Worm (Caenorhabditis elegans) whole organism, late embryonic: ENCODE measurements around the gene mrpl-28.

Experiments used
- C08G9.2 ChIP-seq: sonication (generic microtip); optimal IDR thresholded peaks from 2 replicates; lab custom pipeline; 2016; ENCODE audit warnings: mild to moderate bottlenecking, missing genetic modification characterization, moderate library complexity, missing compliant biosample characterization
- C38D4.7 ChIP-seq: fragments of 200-800 bp; sonication (Bioruptor generic); optimal IDR thresholded peaks from 2 replicates; lab custom pipeline; 2018; ENCODE audit warnings: mild to moderate bottlenecking, missing genetic modification characterization, moderate library complexity, missing compliant biosample characterization
- F13H6.1 ChIP-seq: sonication (generic microtip); optimal IDR thresholded peaks from 2 replicates; lab custom pipeline; 2016; ENCODE audit warnings: missing genetic modification characterization, missing compliant biosample characterization
- K09A11.1 ChIP-seq: sonication (generic microtip); optimal IDR thresholded peaks from 2 replicates; lab custom pipeline; 2017; ENCODE audit warnings: antibody characterized with exemption, mild to moderate bottlenecking, missing genetic modification characterization, missing compliant biosample characterization; ENCODE audit not compliant: insufficient read depth
- T23F11.4 ChIP-seq: fragments of 200-800 bp; sonication (Bioruptor generic); optimal IDR thresholded peaks from 2 replicates; lab custom pipeline; 2018; ENCODE audit warnings: mild to moderate bottlenecking, missing genetic modification characterization, missing compliant biosample characterization
- ama-1 ChIP-seq: fragments of 150-350 bp; optimal IDR thresholded peaks from 2 replicates; lab custom pipeline; 2014
- ceh-14 ChIP-seq: sonication (generic microtip); optimal IDR thresholded peaks from 2 replicates; lab custom pipeline; 2016; ENCODE audit warnings: missing genotype, missing genetic modification characterization, missing compliant biosample characterization
- ceh-18 ChIP-seq: sonication (generic microtip); optimal IDR thresholded peaks from 2 replicates; lab custom pipeline; 2016; ENCODE audit warnings: missing genetic modification characterization, missing compliant biosample characterization
- ceh-2 ChIP-seq: sonication (generic microtip); optimal IDR thresholded peaks from 2 replicates; lab custom pipeline; 2016; ENCODE audit warnings: missing genotype, missing genetic modification characterization, missing compliant biosample characterization
- ceh-22 ChIP-seq: sonication (generic microtip); optimal IDR thresholded peaks from 2 replicates; lab custom pipeline; 2017; ENCODE audit warnings: missing biosample characterization, missing genetic modification characterization
- ceh-24 ChIP-seq: sonication (generic microtip); optimal IDR thresholded peaks from 2 replicates; lab custom pipeline; 2016; ENCODE audit warnings: mild to moderate bottlenecking, missing genetic modification characterization, missing compliant biosample characterization
- che-1 ChIP-seq: sonication (generic microtip); optimal IDR thresholded peaks from 2 replicates; lab custom pipeline; 2016; ENCODE audit warnings: mild to moderate bottlenecking, missing genetic modification characterization, missing compliant biosample characterization
- dmd-4 ChIP-seq: sonication (generic microtip); optimal IDR thresholded peaks from 2 replicates; lab custom pipeline; 2016; ENCODE audit warnings: borderline replicate concordance, missing genetic modification characterization, missing compliant biosample characterization
- ets-4 ChIP-seq: sonication (generic microtip); optimal IDR thresholded peaks from 2 replicates; lab custom pipeline; 2016; ENCODE audit warnings: missing genetic modification characterization, missing compliant biosample characterization
- eyg-1 ChIP-seq: sonication (generic microtip); optimal IDR thresholded peaks from 2 replicates; lab custom pipeline; 2016; ENCODE audit warnings: missing genotype, missing genetic modification characterization, missing compliant biosample characterization
- fkh-10 ChIP-seq: fragments of 150-350 bp; optimal IDR thresholded peaks from 2 replicates; lab custom pipeline; 2014; ENCODE audit warnings: missing biosample characterization, missing genetic modification reagents, missing genetic modification characterization
- hlh-6 ChIP-seq: sonication (generic microtip); optimal IDR thresholded peaks from 2 replicates; lab custom pipeline; 2016; ENCODE audit warnings: missing genotype, missing genetic modification characterization, missing compliant biosample characterization
- lin-11 ChIP-seq: fragments of 200-800 bp; sonication (Bioruptor generic); optimal IDR thresholded peaks from 2 replicates; lab custom pipeline; 2018; ENCODE audit warnings: mild to moderate bottlenecking, missing genetic modification characterization, missing compliant biosample characterization
- mec-3 ChIP-seq: sonication (generic microtip); optimal IDR thresholded peaks from 2 replicates; lab custom pipeline; 2016; ENCODE audit warnings: borderline replicate concordance, missing genetic modification characterization, missing compliant biosample characterization
- nfya-1 ChIP-seq: sonication (generic microtip); optimal IDR thresholded peaks from 2 replicates; lab custom pipeline; 2017; ENCODE audit warnings: missing genetic modification characterization, mild to moderate bottlenecking, missing compliant biosample characterization, antibody characterized with exemption, moderate library complexity
- nhr-11 ChIP-seq: fragments of 150-350 bp; optimal IDR thresholded peaks from 2 replicates; lab custom pipeline; 2014; ENCODE audit warnings: missing biosample characterization, missing genetic modification characterization
- npax-4 ChIP-seq: sonication (generic microtip); optimal IDR thresholded peaks from 2 replicates; lab custom pipeline; 2016; ENCODE audit warnings: missing genetic modification characterization, missing compliant biosample characterization
- pag-3 ChIP-seq: sonication (generic microtip); optimal IDR thresholded peaks from 2 replicates; lab custom pipeline; 2016; ENCODE audit warnings: missing compliant biosample characterization, missing genetic modification characterization, borderline replicate concordance
- pha-2 ChIP-seq: sonication (generic microtip); optimal IDR thresholded peaks from 2 replicates; lab custom pipeline; 2017; ENCODE audit warnings: mild to moderate bottlenecking, missing genetic modification characterization, missing compliant biosample characterization
- pha-4 ChIP-seq: fragments of 150-350 bp; optimal IDR thresholded peaks from 2 replicates; lab custom pipeline; 2018; ENCODE audit warnings: missing biosample characterization, missing genetic modification reagents, missing genetic modification characterization
- ref-2 ChIP-seq: sonication (generic microtip); optimal IDR thresholded peaks from 2 replicates; lab custom pipeline; 2016; ENCODE audit warnings: missing genetic modification characterization, missing compliant biosample characterization
- rnt-1 ChIP-seq: sonication (generic microtip); optimal IDR thresholded peaks from 2 replicates; lab custom pipeline; 2016; ENCODE audit warnings: missing genetic modification characterization, missing compliant biosample characterization
- sdc-2 ChIP-seq: sonication (generic microtip); optimal IDR thresholded peaks from 2 replicates; lab custom pipeline; 2016; ENCODE audit warnings: missing genotype, missing genetic modification characterization, missing compliant biosample characterization
- sox-4 ChIP-seq: sonication (generic microtip); optimal IDR thresholded peaks from 2 replicates; lab custom pipeline; 2017; ENCODE audit warnings: mild to moderate bottlenecking, missing genetic modification characterization, inconsistent platforms, missing compliant biosample characterization
- syd-9 ChIP-seq: sonication (generic microtip); optimal IDR thresholded peaks from 2 replicates; lab custom pipeline; 2016; ENCODE audit warnings: mild to moderate bottlenecking, missing genetic modification characterization, moderate library complexity, missing compliant biosample characterization
- tbx-2 ChIP-seq: sonication (generic microtip); optimal IDR thresholded peaks from 2 replicates; lab custom pipeline; 2016; ENCODE audit warnings: missing genetic modification characterization, missing compliant biosample characterization
- tbx-7 ChIP-seq: sonication (generic microtip); optimal IDR thresholded peaks from 2 replicates; lab custom pipeline; 2016; ENCODE audit warnings: missing genotype, missing genetic modification characterization, missing compliant biosample characterization
- unc-3 ChIP-seq, 2 experiments: fragments of 200-800 bp in 1 of 2; sonication (Bioruptor generic) in 1 of 2; sonication (generic microtip) in 1 of 2; conservative IDR thresholded peaks in 1 of 2; optimal IDR thresholded peaks in 1 of 2; 2 replicates each; pipeline versions ENCODE4 v1.3.6 to Lab custom; 2016 to 2022; ENCODE audit warnings: missing compliant biosample characterization in 2 of 2, missing genetic modification characterization in 2 of 2, missing genetic modification reagents in 1 of 2
- unc-42 ChIP-seq: sonication (generic microtip); optimal IDR thresholded peaks from 2 replicates; lab custom pipeline; 2016; ENCODE audit warnings: missing genotype, missing genetic modification characterization, missing compliant biosample characterization
- unc-55 ChIP-seq: sonication (generic microtip); optimal IDR thresholded peaks from 2 replicates; lab custom pipeline; 2017; ENCODE audit warnings: missing biosample characterization, missing genetic modification reagents, missing genetic modification characterization

The mrpl-28 gene

DNA sequence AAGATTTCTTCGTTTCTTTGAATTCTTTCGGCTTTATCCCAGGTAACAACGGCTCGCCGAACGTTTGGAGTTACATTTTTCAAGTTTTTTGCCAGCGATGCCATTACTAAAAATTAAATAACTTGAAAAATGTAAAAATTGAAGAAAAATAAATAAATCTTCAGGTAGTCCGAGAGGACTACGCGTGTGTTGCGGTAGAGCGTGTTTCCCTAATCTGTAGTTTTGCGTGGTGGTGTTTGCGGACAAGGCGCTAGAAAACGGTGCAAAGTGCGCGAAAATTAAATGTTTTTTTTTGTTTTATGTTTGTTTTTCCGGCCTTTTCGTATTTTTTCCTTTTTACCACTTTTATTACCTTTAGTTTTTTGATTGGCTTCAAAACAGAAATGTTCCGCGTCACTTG, at the start of gene mrpl-28 (continued):
- peak; percentile 50 for TF ChIP-seq ets-4 (tag; lab: Kevin White, UChicago)
- no peak for TF ChIP-seq pha-2 (tag; lab: Kevin White, UChicago)
- TF ChIP-seq ceh-2 (tag; lab: Kevin White, UChicago), result no peak
- peak; percentile 46 for TF ChIP-seq C08G9.2 (tag; lab: Kevin White, UChicago)
- TF ChIP-seq unc-42 (tag; lab: Kevin White, UChicago), result peak; percentile 69
- peak; percentile 40 for TF ChIP-seq tbx-2 (tag; lab: Kevin White, UChicago)
- no peak for TF ChIP-seq unc-3 (GFP tag; conservative IDR thresholded peaks at IDR 0.05; lab: Robert Waterston, UW)
- TF ChIP-seq unc-3 (tag; optimal IDR thresholded peaks at IDR 0.05; lab: Kevin White, UChicago), result no peak
- TF ChIP-seq nhr-11, result no peak
- TF ChIP-seq ceh-24 (tag; lab: Kevin White, UChicago), result no peak
- TF ChIP-seq lin-11 (tag; lab: Kevin White, UChicago), result no peak
- no peak for TF ChIP-seq npax-4 (tag; lab: Kevin White, UChicago)
- no peak for TF ChIP-seq pag-3 (tag; lab: Kevin White, UChicago)
- no peak for TF ChIP-seq rnt-1
- no peak for TF ChIP-seq syd-9 (tag; lab: Kevin White, UChicago)

- TF ChIP-seq nfya-1 (tag; lab: Kevin White, UChicago) (no peak), C08G9.2 (tag; lab: Kevin White, UChicago) (no peak), ama-1 (lab: Kevin White, UChicago) (no peak), eyg-1 (tag; lab: Kevin White, UChicago) (no peak), fkh-10 (GFP tag; lab: Kevin White, UChicago) (no peak), K09A11.1 (tag; lab: Kevin White, UChicago) (no peak), ceh-14 (no peak)
Measured at ce11 chrII:196685-197084, 40.9 kb upstream of the mrpl-28 start, which contains the start of gene chs-2. TSS of gene chs-2 (plus strand) at chrII:196985.

- TF ChIP-seq che-1 (no peak), mec-3 (tag; lab: Kevin White, UChicago) (no peak), F13H6.1 (tag; lab: Kevin White, UChicago) (no peak), sox-4 (tag; lab: Kevin White, UChicago) (no peak), T23F11.4 (GFP tag; lab: Kevin White, UChicago) (no peak), ceh-2 (tag; lab: Kevin White, UChicago) (no peak), unc-3 (GFP tag; conservative IDR thresholded peaks at IDR 0.05; lab: Robert Waterston, UW) (no peak), unc-3 (tag; optimal IDR thresholded peaks at IDR 0.05; lab: Kevin White, UChicago) (no peak), pag-3 (tag; lab: Kevin White, UChicago) (no peak), tbx-7 (no peak), pha-4 (tag; lab: Kevin White, UChicago) (no peak), C38D4.7 (GFP tag; lab: Kevin White, UChicago) (no peak), ref-2 (tag; lab: Kevin White, UChicago) (no peak), ceh-24 (tag; lab: Kevin White, UChicago) (no peak), dmd-4 (tag; lab: Kevin White, UChicago) (no peak), hlh-6 (no peak), fkh-10 (GFP tag; lab: Kevin White, UChicago) (no peak), ceh-22 (no peak), ceh-18 (tag; lab: Kevin White, UChicago) (no peak)
- TF ChIP-seq, all 69 proteins: peak for 0
Measured at ce11 chrII:194458-194857, 38.6 kb upstream of the mrpl-28 start, which contains the start of gene abu-11. TSS of gene abu-11 (minus strand) at chrII:194558.

- TF ChIP-seq K09A11.1 (tag; lab: Kevin White, UChicago) (no peak), ref-2 (tag; lab: Kevin White, UChicago) (no peak), sdc-2 (tag; lab: Kevin White, UChicago) (no peak), hlh-6 (no peak), ceh-22 (no peak), tbx-2 (tag; lab: Kevin White, UChicago) (no peak), eyg-1 (tag; lab: Kevin White, UChicago) (no peak), ceh-14 (no peak), nfya-1 (tag; lab: Kevin White, UChicago) (no peak), unc-55 (GFP tag; lab: Kevin White, UChicago) (no peak)
Measured at ce11 chrII:192584-192983, 36.8 kb upstream of the mrpl-28 start.
